Worm (Caenorhabditis elegans): ENCODE measurements around the gene ZK354.7.
"Not testable (repeated sequence)": the region's sequence is repeated elsewhere in the genome, so short reads cannot be mapped to it uniquely, and the experiment has no call there.

ZK354.7 gene

DNA sequence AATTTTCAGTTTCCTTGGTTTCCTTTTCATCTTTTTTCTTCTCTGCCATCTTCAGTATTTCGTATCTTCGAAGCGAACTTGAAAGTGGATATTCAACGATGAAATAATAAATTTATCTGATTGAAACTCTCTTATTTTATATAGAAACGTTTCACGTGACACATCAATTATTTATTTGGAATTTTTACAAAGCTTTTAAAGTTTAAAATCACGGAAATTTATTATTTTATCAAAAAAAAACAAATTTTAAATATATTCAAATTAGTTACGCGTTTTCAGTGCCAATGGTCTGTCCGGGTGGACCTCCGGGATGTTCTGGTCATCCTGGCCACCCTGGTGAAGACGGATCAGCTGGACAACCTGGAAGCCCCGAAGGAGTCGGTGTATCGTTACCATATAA, at the start of gene ZK354.7:
Gene ZK354.7 (minus strand): TSS at position 101 of the 400 bp plus-strand sequence.
- no peak for TF ChIP-seq ztf-23 (GFP tag; IDR thresholded peaks at IDR 0.05)
- TF ChIP-seq ref-1 (GFP tag; conservative IDR thresholded peaks at IDR 0.05): no peak

DNA sequence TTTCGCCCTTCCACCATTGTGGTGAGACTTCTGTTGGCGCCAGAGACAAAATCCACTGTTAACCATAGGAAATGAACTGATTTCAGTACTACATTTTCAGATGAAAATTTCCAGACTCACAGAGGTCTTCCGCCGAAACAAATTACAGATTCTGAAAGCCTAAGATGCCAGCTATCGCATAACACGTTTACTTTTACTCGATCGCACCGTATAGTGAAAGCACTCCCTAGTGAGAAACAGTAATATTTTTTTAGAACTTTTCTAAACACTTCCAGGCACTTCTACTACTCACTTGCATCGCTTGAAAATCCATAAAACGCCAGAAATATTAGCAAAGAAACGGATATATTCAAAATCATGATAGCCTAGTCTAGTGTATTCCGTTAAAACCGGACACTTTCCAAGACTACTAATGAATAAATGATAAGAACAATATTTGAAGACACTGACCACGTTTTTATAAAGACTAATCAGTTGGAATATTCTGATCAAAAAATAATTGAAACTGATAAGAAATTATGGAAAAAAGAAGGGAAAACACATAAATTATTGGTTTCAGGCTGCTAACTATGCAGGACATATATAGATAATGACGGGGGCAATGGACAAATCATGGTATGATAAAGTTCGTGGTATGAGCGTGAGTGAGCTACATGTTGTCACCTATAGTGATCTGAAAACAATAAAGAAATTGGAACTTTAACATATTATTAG, 47.7 kb upstream of the ZK354.7 start, which contains the start of gene gba-4:
Gene gba-4 (minus strand): TSS at position 418 of the 714 bp plus-strand sequence.
- not testable (repeated sequence) for TF ChIP-seq flt-1 (GFP tag; IDR thresholded peaks at IDR 0.05); klf-2 (GFP tag; conservative IDR thresholded peaks at IDR 0.05); ztf-29 (GFP tag; IDR thresholded peaks at IDR 0.05)

DNA sequence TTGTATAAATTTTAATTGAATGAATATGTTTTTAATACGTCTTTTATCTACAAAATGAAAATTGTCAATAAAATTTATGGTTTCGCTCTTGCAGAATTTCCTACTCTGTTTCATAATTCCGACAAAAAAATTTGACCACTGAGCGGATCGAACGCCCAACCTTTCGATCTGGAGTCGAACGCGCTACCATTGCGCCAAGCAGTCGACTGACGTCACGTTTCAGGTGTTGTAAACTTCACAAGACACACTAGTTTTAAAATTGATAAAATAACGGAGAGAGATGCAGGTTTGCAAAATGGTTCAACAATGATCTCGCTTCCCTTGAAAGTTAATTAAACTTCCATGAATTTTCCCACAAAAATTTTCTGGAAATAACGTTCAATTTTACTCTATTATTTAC, 41.2 kb upstream of the ZK354.7 start:
- no peak for TF ChIP-seq ref-1 (GFP tag; conservative IDR thresholded peaks at IDR 0.05)
- no peak for TF ChIP-seq med-1 (GFP tag; optimal IDR thresholded peaks at IDR 0.05; ENCODE audit: insufficient read depth)
- no peak for TF ChIP-seq cog-1 (tag; optimal IDR thresholded peaks at IDR 0.05)
- no peak for TF ChIP-seq tab-1 (GFP tag; IDR thresholded peaks at IDR 0.05)

DNA sequence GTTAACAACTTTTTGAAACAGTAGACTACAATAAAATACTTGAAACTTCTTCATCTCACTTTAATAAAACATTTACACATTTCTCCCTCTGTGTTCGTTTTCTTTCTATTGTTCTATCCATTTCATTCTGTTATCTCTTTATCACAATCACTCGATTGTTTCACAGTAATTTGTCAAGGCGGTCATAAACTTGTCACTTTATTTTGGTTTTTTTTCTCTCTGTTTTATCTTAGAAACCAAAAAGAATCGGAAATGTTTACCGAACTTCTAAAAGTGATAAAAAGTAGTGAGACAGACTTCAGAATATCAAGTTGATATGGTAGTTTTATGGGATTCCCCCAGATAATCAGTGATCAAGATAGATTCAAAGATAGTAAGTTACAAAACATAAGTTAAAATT, 36.3 kb upstream of the ZK354.7 start, which contains the start of gene Y4C6B.2:
Gene Y4C6B.2 (plus strand): TSS at position 320 of the 400 bp plus-strand sequence.
- TF ChIP-seq klf-2 (GFP tag; conservative IDR thresholded peaks at IDR 0.05) (no peak), flt-1 (GFP tag; IDR thresholded peaks at IDR 0.05) (no peak), T22C8.4 (GFP tag; IDR thresholded peaks at IDR 0.05) (no peak), ztf-29 (GFP tag; IDR thresholded peaks at IDR 0.05) (no peak), med-1 (GFP tag; optimal IDR thresholded peaks at IDR 0.05; ENCODE audit: insufficient read depth) (no peak), ref-1 (GFP tag; conservative IDR thresholded peaks at IDR 0.05) (no peak), tab-1 (GFP tag; IDR thresholded peaks at IDR 0.05) (no peak), cog-1 (tag; optimal IDR thresholded peaks at IDR 0.05) (no peak), ztf-23 (GFP tag; IDR thresholded peaks at IDR 0.05) (no peak)

DNA sequence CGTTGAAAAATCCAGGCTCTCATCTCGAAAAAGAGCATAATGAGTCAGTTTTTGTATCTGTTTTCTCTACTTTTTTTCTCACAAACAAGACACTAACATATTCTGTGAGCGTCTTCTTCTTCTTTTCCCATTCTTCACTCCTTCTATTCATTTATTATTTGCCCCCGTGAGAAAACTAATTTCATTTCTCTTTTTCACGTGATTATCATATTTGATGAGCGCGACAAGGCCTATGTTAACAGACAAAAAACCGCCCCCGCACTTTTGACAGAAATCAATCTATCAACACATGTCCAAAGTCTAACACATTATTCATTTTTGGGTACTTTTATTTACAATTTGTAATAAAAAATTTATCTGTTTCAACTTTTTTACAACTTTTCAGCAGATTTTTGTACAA, 34.7 kb upstream of the ZK354.7 start:
- no peak for TF ChIP-seq cog-1 (tag; optimal IDR thresholded peaks at IDR 0.05)
- TF ChIP-seq T22C8.4 (GFP tag; IDR thresholded peaks at IDR 0.05): no peak
- no peak for TF ChIP-seq ref-1 (GFP tag; conservative IDR thresholded peaks at IDR 0.05)
- TF ChIP-seq tab-1 (GFP tag; IDR thresholded peaks at IDR 0.05): no peak
- TF ChIP-seq ztf-23 (GFP tag; IDR thresholded peaks at IDR 0.05): no peak
- TF ChIP-seq ztf-29 (GFP tag; IDR thresholded peaks at IDR 0.05): no peak
- no peak for TF ChIP-seq med-1 (GFP tag; optimal IDR thresholded peaks at IDR 0.05; ENCODE audit: insufficient read depth)
- no peak for TF ChIP-seq klf-2 (GFP tag; conservative IDR thresholded peaks at IDR 0.05)

DNA sequence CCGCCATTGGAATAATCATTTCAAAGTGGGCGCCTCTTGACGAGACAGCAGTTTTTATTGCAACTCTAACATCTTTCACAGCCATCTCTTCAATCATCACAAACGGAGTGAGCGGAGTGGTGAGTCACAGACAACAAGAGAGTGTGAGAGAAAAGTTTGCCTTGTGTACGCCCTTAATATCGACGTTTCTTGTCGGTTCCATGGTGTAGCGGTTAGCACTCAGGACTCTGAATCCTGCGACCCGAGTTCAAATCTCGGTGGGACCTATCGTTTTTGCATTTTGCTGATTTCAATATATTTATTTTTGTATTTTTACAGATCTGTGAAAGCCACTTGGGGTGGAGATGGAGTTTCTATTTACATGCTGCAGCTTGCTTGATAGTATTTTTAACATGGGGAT, 31.6 kb upstream of the ZK354.7 start:
- TF ChIP-seq ref-1 (GFP tag; conservative IDR thresholded peaks at IDR 0.05) (no peak), ztf-23 (GFP tag; IDR thresholded peaks at IDR 0.05) (peak; percentile 85), T22C8.4 (GFP tag; IDR thresholded peaks at IDR 0.05) (no peak), klf-2 (GFP tag; conservative IDR thresholded peaks at IDR 0.05) (no peak; the same call in none of the 2 replicates), med-1 (GFP tag; optimal IDR thresholded peaks at IDR 0.05; ENCODE audit: insufficient read depth) (no peak), ztf-29 (GFP tag; IDR thresholded peaks at IDR 0.05) (0 out of 2 replicates have a peak, but pooled peaks have one; percentile 50), flt-1 (GFP tag; IDR thresholded peaks at IDR 0.05) (no peak; the same call in 1 of the 2 replicates), tab-1 (GFP tag; IDR thresholded peaks at IDR 0.05) (no peak), cog-1 (tag; optimal IDR thresholded peaks at IDR 0.05) (no peak)

DNA sequence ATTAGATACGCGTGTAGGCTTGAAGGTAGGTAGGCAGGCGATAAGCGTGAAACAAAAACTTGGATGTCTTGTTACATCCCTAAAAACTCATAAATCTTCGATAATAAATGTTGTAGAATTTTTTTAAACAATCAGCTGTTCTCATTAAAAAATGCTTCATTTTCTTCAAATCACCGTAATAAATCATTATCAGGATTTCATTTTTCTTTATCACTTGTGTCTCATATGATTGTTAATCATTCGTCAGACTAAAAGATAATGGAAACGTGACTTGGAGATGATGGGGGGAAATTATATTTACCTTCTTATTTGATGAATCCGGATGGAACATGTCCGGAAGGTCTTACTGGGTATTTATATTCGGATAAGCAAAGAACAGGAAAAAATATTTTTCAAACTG, 30.6 kb upstream of the ZK354.7 start:
- TF ChIP-seq flt-1 (GFP tag; IDR thresholded peaks at IDR 0.05) (no peak), klf-2 (GFP tag; conservative IDR thresholded peaks at IDR 0.05) (no peak), tab-1 (GFP tag; IDR thresholded peaks at IDR 0.05) (no peak), ref-1 (GFP tag; conservative IDR thresholded peaks at IDR 0.05) (no peak), T22C8.4 (GFP tag; IDR thresholded peaks at IDR 0.05) (no peak), med-1 (GFP tag; optimal IDR thresholded peaks at IDR 0.05; ENCODE audit: insufficient read depth) (no peak), ztf-29 (GFP tag; IDR thresholded peaks at IDR 0.05) (no peak), cog-1 (tag; optimal IDR thresholded peaks at IDR 0.05) (no peak), ztf-23 (GFP tag; IDR thresholded peaks at IDR 0.05) (no peak)

DNA sequence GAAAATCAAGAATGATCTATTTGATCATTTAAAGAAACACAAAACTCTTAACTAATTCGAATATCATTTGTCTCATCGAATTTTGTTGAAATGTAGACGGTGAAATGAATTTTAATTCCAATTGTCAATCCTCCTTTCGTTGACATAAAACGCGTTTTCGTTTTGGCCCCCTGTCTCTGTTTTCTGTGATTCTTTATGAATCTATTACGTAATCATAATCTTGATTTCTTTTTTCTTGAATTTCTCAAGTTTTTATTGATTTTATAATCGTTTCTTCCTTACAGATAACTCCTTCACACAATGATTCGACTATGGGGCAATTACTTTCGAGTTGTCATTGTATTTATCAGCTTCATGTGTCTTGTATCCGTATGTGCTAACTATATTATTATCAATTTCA, 29.2 kb upstream of the ZK354.7 start, which contains the start of gene Y4C6B.3:
Gene Y4C6B.3 (plus strand): TSS at position 301 of the 400 bp plus-strand sequence.
- TF ChIP-seq cog-1 (tag; optimal IDR thresholded peaks at IDR 0.05) (no peak), flt-1 (GFP tag; IDR thresholded peaks at IDR 0.05) (no peak), med-1 (GFP tag; optimal IDR thresholded peaks at IDR 0.05; ENCODE audit: insufficient read depth) (no peak), tab-1 (GFP tag; IDR thresholded peaks at IDR 0.05) (no peak), ztf-29 (GFP tag; IDR thresholded peaks at IDR 0.05) (no peak), klf-2 (GFP tag; conservative IDR thresholded peaks at IDR 0.05) (no peak), ztf-23 (GFP tag; IDR thresholded peaks at IDR 0.05) (no peak), T22C8.4 (GFP tag; IDR thresholded peaks at IDR 0.05) (no peak), ref-1 (GFP tag; conservative IDR thresholded peaks at IDR 0.05) (no peak)

DNA sequence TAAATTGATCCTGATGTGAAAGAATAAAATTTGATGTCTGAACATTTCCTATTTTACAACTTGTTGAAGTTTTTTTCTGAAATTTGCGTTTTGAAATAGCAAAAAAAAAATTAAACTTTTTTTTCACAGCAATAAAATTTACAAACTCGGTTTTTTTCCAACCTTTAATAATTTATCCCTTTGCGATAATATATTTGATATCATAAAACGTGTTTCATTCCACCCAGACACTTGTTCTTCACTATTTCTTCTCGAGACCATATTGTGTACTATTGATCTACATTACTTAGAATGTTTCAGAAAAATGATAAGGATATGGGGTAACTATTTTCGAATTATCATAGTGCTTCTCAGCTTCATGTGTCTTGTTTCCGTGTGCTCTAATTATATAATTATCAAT, 23.2 kb upstream of the ZK354.7 start, which contains the start of gene Y4C6B.4:
Gene Y4C6B.4 (plus strand): TSS at position 301 of the 400 bp plus-strand sequence.
- TF ChIP-seq T22C8.4 (GFP tag; IDR thresholded peaks at IDR 0.05) (no peak), cog-1 (tag; optimal IDR thresholded peaks at IDR 0.05) (no peak), ref-1 (GFP tag; conservative IDR thresholded peaks at IDR 0.05) (no peak), ztf-23 (GFP tag; IDR thresholded peaks at IDR 0.05) (no peak), med-1 (GFP tag; optimal IDR thresholded peaks at IDR 0.05; ENCODE audit: insufficient read depth) (no peak), tab-1 (GFP tag; IDR thresholded peaks at IDR 0.05) (no peak), flt-1 (GFP tag; IDR thresholded peaks at IDR 0.05) (no peak), ztf-29 (GFP tag; IDR thresholded peaks at IDR 0.05) (no peak), klf-2 (GFP tag; conservative IDR thresholded peaks at IDR 0.05) (no peak)

DNA sequence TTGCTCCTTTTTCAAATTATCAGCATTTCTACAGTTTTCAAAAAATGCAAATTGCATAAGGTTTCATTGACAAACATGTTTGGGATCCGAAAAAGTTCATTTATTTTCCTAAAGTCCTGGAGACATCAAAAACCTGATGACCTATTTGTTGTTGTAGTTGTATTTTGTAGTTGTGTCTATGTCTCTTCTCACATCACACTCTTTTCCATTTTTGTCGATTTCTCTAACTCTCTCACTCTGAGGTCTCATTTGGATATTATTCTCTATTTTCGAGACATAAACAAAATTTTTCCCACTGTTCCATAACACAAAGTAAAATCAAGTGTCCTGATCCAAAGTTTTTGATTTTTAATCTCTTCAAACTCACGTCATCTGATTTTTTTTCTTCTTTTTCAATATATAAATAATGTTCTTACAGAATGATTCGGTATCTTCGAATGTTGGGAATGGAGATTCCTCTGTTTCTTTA, 15.9 kb upstream of the ZK354.7 start, which contains the start of gene slc-46A:
Gene slc-46A (plus strand): TSS at position 419 of the 469 bp plus-strand sequence.
- no peak for TF ChIP-seq flt-1 (GFP tag; IDR thresholded peaks at IDR 0.05)
- TF ChIP-seq ztf-29 (GFP tag; IDR thresholded peaks at IDR 0.05): no peak
- no peak for TF ChIP-seq klf-2 (GFP tag; conservative IDR thresholded peaks at IDR 0.05)
- TF ChIP-seq tab-1 (GFP tag; IDR thresholded peaks at IDR 0.05): no peak
- no peak for TF ChIP-seq ztf-23 (GFP tag; IDR thresholded peaks at IDR 0.05)
- no peak for TF ChIP-seq T22C8.4 (GFP tag; IDR thresholded peaks at IDR 0.05)
- TF ChIP-seq cog-1 (tag; optimal IDR thresholded peaks at IDR 0.05): no peak
- no peak for TF ChIP-seq ref-1 (GFP tag; conservative IDR thresholded peaks at IDR 0.05)
- no peak for TF ChIP-seq med-1 (GFP tag; optimal IDR thresholded peaks at IDR 0.05; ENCODE audit: insufficient read depth)
